Fruit fly (Drosophila melanogaster): Measurements from ENCODE around the gene CG5151.

Gene CG5151

dm6 chr3L:16147819-16148236 lies 16.7 kb downstream of the CG5151 start (continued):
- TF ChIP-seq inv (GFP tag; IDR thresholded peaks at IDR 0.05; ENCODE audit: partially characterized antibody) (no peak), Opbp (GFP tag; IDR thresholded peaks at IDR 0.05; ENCODE audit: partially characterized antibody) (no peak), Jarid2 (GFP tag; optimal IDR thresholded peaks at IDR 0.05) (no peak), Sox100B (GFP tag; optimal IDR thresholded peaks at IDR 0.05) (peak; percentile 40), Hey (tag; optimal IDR thresholded peaks at IDR 0.05) (peak; percentile 86), kah (GFP tag; optimal IDR thresholded peaks at IDR 0.05) (no peak), grau (tag; optimal IDR thresholded peaks at IDR 0.05) (peak; percentile 48), CG16815 (GFP tag; optimal IDR thresholded peaks at IDR 0.05) (no peak), tap (tag; optimal IDR thresholded peaks at IDR 0.05) (no peak), Pdp1 (GFP tag; optimal IDR thresholded peaks at IDR 0.05) (no peak), zfh1 (GFP tag; IDR thresholded peaks at IDR 0.05) (no peak), HmgZ (tag; optimal IDR thresholded peaks at IDR 0.05) (no peak), Gsc (GFP tag; IDR thresholded peaks at IDR 0.05) (no peak), tio (GFP tag; optimal IDR thresholded peaks at IDR 0.05) (peak; percentile 22), B-H2 (GFP tag; optimal IDR thresholded peaks at IDR 0.05) (no peak), CG8281 (tag; optimal IDR thresholded peaks at IDR 0.05) (no peak), Blimp-1 (GFP tag; optimal IDR thresholded peaks at IDR 0.05) (peak; percentile 12), MBD-R2 (GFP tag; IDR thresholded peaks at IDR 0.05) (no peak), gfzf (GFP tag; optimal IDR thresholded peaks at IDR 0.05) (no peak), Oaz (GFP tag; IDR thresholded peaks at IDR 0.05) (no peak), CG5180 (GFP tag; optimal IDR thresholded peaks at IDR 0.05) (peak; percentile 17), CG14014 (GFP tag; IDR thresholded peaks at IDR 0.05) (no peak), mam (GFP tag; optimal IDR thresholded peaks at IDR 0.05) (peak; percentile 16), CG15514 (GFP tag; optimal IDR thresholded peaks at IDR 0.05) (peak; percentile 17), Spps (tag; optimal IDR thresholded peaks at IDR 0.05) (no peak), emc (GFP tag; optimal IDR thresholded peaks at IDR 0.05) (no peak), Stat92E (GFP tag; optimal IDR thresholded peaks at IDR 0.05) (no peak), shn (GFP tag; optimal IDR thresholded peaks at IDR 0.05) (no peak), run (tag; optimal IDR thresholded peaks at IDR 0.05) (no peak), sima (GFP tag; optimal IDR thresholded peaks at IDR 0.05) (no peak), Myb (GFP tag; optimal IDR thresholded peaks at IDR 0.05) (peak; percentile 6), ems (GFP tag; optimal IDR thresholded peaks at IDR 0.05) (no peak), CG2129 (GFP tag; IDR thresholded peaks at IDR 0.05; ENCODE audit: partially characterized antibody) (no peak), Aef1 (GFP tag; IDR thresholded peaks at IDR 0.05) (no peak), gsb-n (tag; optimal IDR thresholded peaks at IDR 0.05) (no peak), ssp (GFP tag; IDR thresholded peaks at IDR 0.05) (no peak), D (optimal IDR thresholded peaks at IDR 0.05) (no peak), D (GFP tag; optimal IDR thresholded peaks at IDR 0.05) (no peak), CG32767 (GFP tag; IDR thresholded peaks at IDR 0.05) (no peak), CG15269 (tag; optimal IDR thresholded peaks at IDR 0.05) (peak; percentile 19), CG1603 (tag; optimal IDR thresholded peaks at IDR 0.05) (no peak), pita (GFP tag; optimal IDR thresholded peaks at IDR 0.05) (no peak), Atf3 (GFP tag; optimal IDR thresholded peaks at IDR 0.05) (peak; percentile 9), CG7271 (tag; optimal IDR thresholded peaks at IDR 0.05) (no peak), HLHmδ (GFP tag; optimal IDR thresholded peaks at IDR 0.05) (no peak), Hr39 (optimal IDR thresholded peaks at IDR 0.05) (no peak), exex (tag; optimal IDR thresholded peaks at IDR 0.05) (peak; percentile 9), crc (GFP tag; optimal IDR thresholded peaks at IDR 0.05) (no peak), CG16863 (GFP tag; optimal IDR thresholded peaks at IDR 0.05) (no peak), btn (GFP tag; optimal IDR thresholded peaks at IDR 0.05) (no peak), CG8290 (GFP tag; optimal IDR thresholded peaks at IDR 0.05) (peak; percentile 13), CG8290 (tag; optimal IDR thresholded peaks at IDR 0.05) (peak; percentile 29 to 38)
